Fruit fly (Drosophila melanogaster): ENCODE data around the gene CG11663.

dm6 chrX:873739-874138 is 20.5 kb upstream of the CG11663 start:
- no peak for TF ChIP-seq psq (optimal IDR thresholded peaks at IDR 0.05)
- TF ChIP-seq CG8478 (optimal IDR thresholded peaks at IDR 0.05) = no peak
- TF ChIP-seq usp (GFP tag; optimal IDR thresholded peaks at IDR 0.05) = no peak
- TF ChIP-seq EcR (GFP tag; optimal IDR thresholded peaks at IDR 0.05) = no peak

Data from whole organism.